Fruit fly (Drosophila melanogaster): Measurements from ENCODE around the gene Diap1.

Gene Diap1

dm6 chr3L:16050887-16051258 lies at the start of gene Diap1:
Gene Diap1, minus strand, starts transcription at chr3L:16051034.
- TF ChIP-seq Gug (GFP tag; IDR thresholded peaks at IDR 0.05) = no peak
- no peak for TF ChIP-seq Hr38 (GFP tag; optimal IDR thresholded peaks at IDR 0.05)
- no peak for TF ChIP-seq spab (GFP tag; optimal IDR thresholded peaks at IDR 0.05)
- no peak for TF ChIP-seq Blimp-1 (GFP tag; optimal IDR thresholded peaks at IDR 0.05)
- TF ChIP-seq Hr39 (GFP tag; optimal IDR thresholded peaks at IDR 0.05) = no peak
- TF ChIP-seq achi (GFP tag; optimal IDR thresholded peaks at IDR 0.05) = peak; percentile 5
- TF ChIP-seq Met (GFP tag; optimal IDR thresholded peaks at IDR 0.05) = no peak
- TF ChIP-seq CG16779 (tag; optimal IDR thresholded peaks at IDR 0.05) = no peak
- TF ChIP-seq dsx (GFP tag; optimal IDR thresholded peaks at IDR 0.05; ENCODE audit: poor library complexity, severe bottlenecking) = no peak

DNA sequence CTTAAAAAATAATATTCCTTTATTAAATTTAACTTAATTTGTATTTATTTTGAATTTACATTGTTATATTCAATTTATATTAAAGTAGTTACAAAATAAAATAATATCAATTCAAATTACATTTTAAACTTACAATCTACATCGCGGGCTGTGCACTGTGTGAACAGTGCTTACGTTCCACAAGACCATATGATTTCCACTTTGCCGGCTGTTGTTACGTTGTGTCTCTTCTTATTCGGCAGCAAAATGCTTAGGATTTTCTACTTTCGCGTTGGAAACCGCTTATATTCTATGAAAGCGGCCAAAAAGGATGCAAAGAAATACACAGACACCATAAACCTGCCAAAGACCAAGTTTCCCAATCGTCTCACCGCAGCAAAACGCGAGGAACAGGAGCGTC lies 49.2 kb upstream of the Diap1 start, which contains the start of gene IleRS-m:
Gene IleRS-m, plus strand, starts transcription at position 222 of the 400 bp plus-strand sequence.
- TF ChIP-seq CG34406 (GFP tag; optimal IDR thresholded peaks at IDR 0.05) (no peak), CG6854 (GFP tag; optimal IDR thresholded peaks at IDR 0.05) (no peak), vri (GFP tag; optimal IDR thresholded peaks at IDR 0.05) (no peak), CG31627 (GFP tag; optimal IDR thresholded peaks at IDR 0.05) (no peak), CG8319 (GFP tag; optimal IDR thresholded peaks at IDR 0.05) (no peak), dsx (GFP tag; optimal IDR thresholded peaks at IDR 0.05; ENCODE audit: poor library complexity, severe bottlenecking) (no peak), CG11902 (GFP tag; optimal IDR thresholded peaks at IDR 0.05) (no peak), dac (GFP tag; optimal IDR thresholded peaks at IDR 0.05) (no peak), Ets21C (GFP tag; optimal IDR thresholded peaks at IDR 0.05) (no peak), CG9139 (GFP tag; optimal IDR thresholded peaks at IDR 0.05) (no peak), Hr38 (GFP tag; optimal IDR thresholded peaks at IDR 0.05) (no peak), topi (GFP tag; optimal IDR thresholded peaks at IDR 0.05) (no peak), CG10669 (GFP tag; optimal IDR thresholded peaks at IDR 0.05) (no peak), CG3032 (tag; optimal IDR thresholded peaks at IDR 0.05) (no peak)

- TF ChIP-seq CG4318 (GFP tag; optimal IDR thresholded peaks at IDR 0.05) (no peak), CG1621 (tag; optimal IDR thresholded peaks at IDR 0.05) (no peak), CG8632 (GFP tag; optimal IDR thresholded peaks at IDR 0.05) (no peak), Hr38 (GFP tag; optimal IDR thresholded peaks at IDR 0.05) (no peak), Gug (GFP tag; IDR thresholded peaks at IDR 0.05) (no peak), CG31627 (GFP tag; optimal IDR thresholded peaks at IDR 0.05) (no peak), CG10669 (GFP tag; optimal IDR thresholded peaks at IDR 0.05) (no peak), Eip75B (GFP tag; optimal IDR thresholded peaks at IDR 0.05) (no peak), CG15336 (GFP tag; IDR thresholded peaks at IDR 0.05) (no peak), CG6854 (GFP tag; optimal IDR thresholded peaks at IDR 0.05) (no peak), CG8319 (GFP tag; optimal IDR thresholded peaks at IDR 0.05) (no peak), CG10631 (GFP tag; optimal IDR thresholded peaks at IDR 0.05) (no peak), Ets21C (GFP tag; optimal IDR thresholded peaks at IDR 0.05) (no peak), acj6 (GFP tag; optimal IDR thresholded peaks at IDR 0.05) (no peak), Blimp-1 (GFP tag; optimal IDR thresholded peaks at IDR 0.05) (no peak), fkh (GFP tag; optimal IDR thresholded peaks at IDR 0.05) (no peak), CG34406 (GFP tag; optimal IDR thresholded peaks at IDR 0.05) (no peak), dac (GFP tag; optimal IDR thresholded peaks at IDR 0.05) (no peak), CG7368 (GFP tag; optimal IDR thresholded peaks at IDR 0.05) (no peak), CG11902 (GFP tag; optimal IDR thresholded peaks at IDR 0.05) (no peak)
Observed at dm6 chr3L:16097393-16097884, 46.6 kb upstream of the Diap1 start, which contains the start of the genes CG13074 and ATPsynbetaL. Gene CG13074, minus strand, starts transcription at chr3L:16097493. Gene ATPsynbetaL, plus strand, starts transcription at chr3L:16097834.

DNA sequence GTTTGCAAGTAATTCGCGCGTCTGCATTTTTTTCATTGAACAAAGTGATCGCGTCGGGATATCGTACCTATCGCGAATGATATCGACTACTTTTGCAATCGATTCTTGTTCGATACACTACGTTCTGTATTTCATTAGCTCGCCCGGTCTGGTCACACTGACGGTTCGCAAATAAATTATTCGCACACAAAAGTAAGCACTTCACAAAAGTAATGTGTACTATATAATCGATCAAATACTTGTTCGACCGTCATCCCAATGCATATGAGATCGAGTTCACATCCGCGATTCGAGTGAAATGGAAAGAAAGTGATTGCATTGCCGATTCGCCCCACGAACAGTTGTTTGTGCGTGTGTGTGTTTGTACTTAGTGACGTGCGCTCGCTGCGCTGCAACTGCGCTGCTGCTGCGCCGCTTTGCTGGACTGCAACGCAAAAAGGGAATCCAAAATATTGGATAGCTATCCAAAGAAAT lies 39.5 kb upstream of the Diap1 start, which contains the start of the genes CG5235 and ClC-c:
Gene CG5235, minus strand, starts transcription at position 63 of the 474 bp plus-strand sequence.
Gene ClC-c, plus strand, starts transcription at position 125 of the 474 bp plus-strand sequence.
- TF ChIP-seq fkh (GFP tag; optimal IDR thresholded peaks at IDR 0.05) = peak; percentile 69
- no peak for TF ChIP-seq acj6 (GFP tag; optimal IDR thresholded peaks at IDR 0.05)
- TF ChIP-seq OdsH (GFP tag; optimal IDR thresholded peaks at IDR 0.05) = no peak
- peak; percentile 5 for TF ChIP-seq esn (GFP tag; optimal IDR thresholded peaks at IDR 0.05)
- no peak for TF ChIP-seq CG11294 (GFP tag; IDR thresholded peaks at IDR 0.05)
- TF ChIP-seq Eip75B (GFP tag; optimal IDR thresholded peaks at IDR 0.05) = no peak
- peak; percentile 53 for TF ChIP-seq CG6854 (GFP tag; optimal IDR thresholded peaks at IDR 0.05)
- TF ChIP-seq Sox14 (GFP tag; optimal IDR thresholded peaks at IDR 0.05) = peak; percentile 34
